Worm (Caenorhabditis elegans): Measurements from ENCODE around the gene D2023.3.

ce11 chrV:11809935-11810334 lies 1.9 kb downstream of the D2023.3 start:
- TF ChIP-seq tab-1 (GFP tag; IDR thresholded peaks at IDR 0.05) (no peak), ztf-29 (GFP tag; IDR thresholded peaks at IDR 0.05) (no peak), flt-1 (GFP tag; IDR thresholded peaks at IDR 0.05) (no peak), ref-1 (GFP tag; conservative IDR thresholded peaks at IDR 0.05) (no peak), T22C8.4 (GFP tag; IDR thresholded peaks at IDR 0.05) (no peak), klf-2 (GFP tag; conservative IDR thresholded peaks at IDR 0.05) (no peak), ztf-23 (GFP tag; IDR thresholded peaks at IDR 0.05) (no peak), cog-1 (tag; optimal IDR thresholded peaks at IDR 0.05) (no peak)

Data from whole organism, midembryonic.